Fruit fly (Drosophila melanogaster) S2 (cell line): ENCODE results near the gene Cyp18a1.

Experiments used
- CG8478 ChIP-seq: fragments of >200 bp; optimal IDR thresholded peaks from 2 replicates; lab custom pipeline; 2018
- CTCF ChIP-seq, 2 experiments: fragments of >200 bp; optimal IDR thresholded peaks; 2 replicates each; lab custom pipeline; 2018

The Cyp18a1 gene

dm6 chrX:18681410-18681809, 11.4 kb downstream of the Cyp18a1 start:
- TF ChIP-seq CG8478 (no peak), CTCF (optimal IDR thresholded peaks at IDR 0.05; lab: Kevin White, UChicago) (no peak)

DNA sequence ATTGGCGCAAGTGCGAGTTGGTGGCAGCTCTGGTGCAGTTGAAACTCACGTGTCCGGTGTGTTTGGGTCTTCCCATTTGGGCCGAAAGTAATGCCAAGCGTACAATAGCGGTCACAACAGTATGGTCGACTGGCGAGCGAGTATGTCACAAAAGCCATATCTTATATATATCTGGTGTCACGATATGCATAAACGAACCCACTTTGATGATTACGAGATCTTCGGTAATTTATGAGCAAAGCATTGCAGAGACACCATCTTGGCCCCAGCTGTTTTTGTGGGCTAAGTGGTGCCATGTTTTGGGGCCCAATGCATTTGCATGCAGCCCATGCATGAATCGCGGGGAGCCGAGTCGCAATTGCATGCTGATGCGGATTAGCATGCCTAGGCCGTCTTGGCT, 14.0 kb downstream of the Cyp18a1 start:
- TF ChIP-seq CTCF (optimal IDR thresholded peaks at IDR 0.05; lab: Kevin White, UChicago) (no peak), CG8478 (no peak)

DNA sequence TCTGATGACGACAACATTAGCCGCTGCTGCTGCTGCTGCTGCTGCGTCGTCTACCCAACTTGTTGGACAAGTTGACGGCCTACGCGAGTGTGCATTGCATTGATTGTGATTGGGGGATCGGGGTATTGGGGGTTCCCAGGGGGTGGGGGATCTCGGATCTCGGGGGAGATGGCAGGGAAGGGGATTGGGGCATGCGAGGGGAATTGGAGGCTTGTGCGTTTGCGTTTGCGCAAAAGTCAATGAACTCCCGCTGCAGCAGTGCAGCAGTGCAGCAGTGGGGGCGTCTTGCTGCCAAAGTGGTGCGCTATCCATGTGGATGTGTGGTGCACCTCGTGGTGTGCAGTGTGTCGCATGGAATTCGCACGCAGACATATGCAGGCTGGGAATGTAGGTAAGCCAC, 16.1 kb downstream of the Cyp18a1 start:
- TF ChIP-seq CTCF (optimal IDR thresholded peaks at IDR 0.05; lab: Kevin White, UChicago) (no peak), CG8478 (no peak)

DNA sequence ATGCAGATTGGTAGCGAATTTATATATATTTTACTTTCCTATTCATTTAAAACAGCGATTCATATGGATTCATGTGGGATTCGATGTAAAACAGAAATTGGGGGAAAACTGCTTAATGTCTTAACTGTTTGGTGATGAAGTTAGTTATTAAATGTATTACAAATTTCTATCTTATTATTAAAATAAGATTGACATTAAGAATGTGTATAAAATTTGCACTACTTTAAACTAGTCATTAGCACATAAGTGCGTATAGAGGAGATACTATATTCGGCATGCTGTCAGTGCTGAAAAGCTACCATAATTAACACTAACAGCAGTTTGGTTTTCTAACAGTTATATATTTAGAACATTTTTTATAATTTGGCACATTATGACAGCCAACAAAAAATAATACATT, 17.1 kb downstream of the Cyp18a1 start:
- TF ChIP-seq CTCF (optimal IDR thresholded peaks at IDR 0.05; lab: Kevin White, UChicago) (no peak), CG8478 (no peak)

DNA sequence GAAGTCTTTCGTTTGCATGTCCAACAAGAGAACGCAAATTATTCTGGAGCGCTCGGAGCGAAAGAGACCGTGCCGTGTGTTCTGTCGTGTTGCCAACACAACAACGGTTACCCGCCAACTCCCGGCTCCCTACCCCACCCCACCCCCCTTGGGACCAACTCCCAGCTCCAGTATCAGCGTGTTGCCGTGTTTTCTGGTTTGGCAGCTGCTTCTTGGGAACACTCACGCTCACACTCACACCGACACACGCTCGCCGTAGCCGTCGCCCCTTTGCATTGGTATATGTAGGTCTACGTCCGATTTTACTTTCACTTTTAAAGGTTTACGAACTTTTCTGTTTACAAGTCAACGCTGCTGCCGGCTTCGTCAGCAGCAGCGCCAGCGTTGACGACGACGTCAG, 17.6 kb downstream of the Cyp18a1 start:
- TF ChIP-seq CTCF (optimal IDR thresholded peaks at IDR 0.05; lab: Kevin White, UChicago): no peak
- no peak for TF ChIP-seq CG8478

DNA sequence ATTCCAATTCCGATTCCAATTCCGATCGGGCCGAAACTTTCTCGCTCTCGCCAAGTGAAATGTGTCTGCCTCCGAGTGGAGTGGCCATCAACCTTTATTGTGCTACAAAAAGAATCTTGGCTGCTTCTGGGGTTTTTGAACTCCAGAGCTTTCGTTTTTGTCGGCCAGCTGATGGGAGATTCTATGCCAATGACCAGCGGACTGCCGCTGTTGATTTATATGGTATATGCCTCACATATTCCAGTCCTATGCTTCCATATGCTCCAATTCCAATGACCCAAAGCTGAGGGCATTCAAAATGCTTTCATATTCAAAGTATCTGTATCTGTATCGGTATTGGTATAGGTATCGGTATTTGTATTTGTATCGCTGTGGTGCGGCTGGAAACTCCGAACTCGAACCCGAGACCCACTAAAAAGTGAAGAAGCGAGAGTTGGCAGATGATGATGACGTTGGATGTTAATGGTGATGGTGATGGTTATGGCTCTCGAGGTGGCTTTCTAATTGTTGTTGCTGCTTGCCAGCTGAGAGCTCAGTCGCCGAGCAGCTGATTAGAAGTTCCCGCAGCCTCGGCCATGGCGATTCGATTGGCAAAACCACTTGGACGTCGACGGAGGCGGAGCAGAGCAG, 19.8 kb downstream of the Cyp18a1 start:
- TF ChIP-seq CG8478 (no peak), CTCF (optimal IDR thresholded peaks at IDR 0.05; lab: Kevin White, UChicago) (no peak)

dm6 chrX:18671545-18672174, 21.2 kb downstream of the Cyp18a1 start:
- TF ChIP-seq CG8478 (no peak), CTCF (optimal IDR thresholded peaks at IDR 0.05; lab: Kevin White, UChicago) (no peak)

DNA sequence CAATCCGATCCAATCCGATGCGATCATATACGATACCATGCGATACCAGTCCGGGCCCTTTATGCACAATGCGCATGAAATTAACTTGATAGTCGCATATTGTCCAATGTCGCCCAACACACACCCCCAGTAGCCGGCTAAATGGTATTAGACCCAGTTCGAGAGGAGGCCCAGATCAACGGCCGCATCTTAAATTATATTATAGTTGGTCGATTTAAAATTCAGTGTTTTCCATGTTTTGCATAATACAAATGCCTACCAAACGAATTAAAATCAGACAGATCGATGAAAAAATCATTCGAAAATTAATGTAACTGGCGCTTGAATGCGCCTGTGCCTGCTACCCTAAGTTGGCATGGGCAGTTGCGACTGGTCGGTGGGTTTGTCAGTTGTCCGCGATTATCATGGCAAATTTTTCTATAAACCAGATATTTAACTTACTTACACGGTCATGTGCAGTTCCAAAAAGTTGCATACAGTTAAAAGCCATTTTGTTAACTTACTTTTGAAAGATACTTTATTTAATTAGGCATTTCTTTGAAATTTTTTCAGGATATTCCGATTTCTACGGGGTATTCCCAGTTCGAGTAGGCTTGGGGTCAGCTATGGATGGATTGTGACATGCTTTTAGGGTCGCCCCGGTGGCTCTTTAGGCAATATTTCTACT, 22.9 kb downstream of the Cyp18a1 start:
- TF ChIP-seq CTCF (optimal IDR thresholded peaks at IDR 0.05; lab: Kevin White, UChicago) (no peak), CG8478 (no peak)

DNA sequence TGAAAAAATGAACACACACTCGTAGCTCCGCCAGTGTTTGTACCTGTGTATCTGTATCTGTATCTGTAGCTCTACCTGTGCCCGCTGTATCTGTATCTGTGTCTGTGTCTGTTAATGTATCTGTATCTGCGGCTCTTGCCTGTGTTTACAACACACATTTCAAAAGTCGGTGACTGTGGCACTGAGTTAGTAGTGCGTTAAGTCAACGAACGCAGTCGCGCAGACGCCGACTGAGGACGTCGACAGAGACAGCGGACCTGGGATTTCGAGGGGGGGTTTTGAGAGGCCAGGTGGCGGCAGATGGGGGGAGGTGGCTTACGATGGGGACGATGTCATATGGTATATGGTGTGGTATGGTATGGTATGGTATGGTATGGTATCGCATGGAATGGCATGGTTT, 24.5 kb downstream of the Cyp18a1 start:
- TF ChIP-seq CTCF (optimal IDR thresholded peaks at IDR 0.05; lab: Kevin White, UChicago) (no peak), CG8478 (no peak)

- TF ChIP-seq CTCF (optimal IDR thresholded peaks at IDR 0.05; lab: Kevin White, UChicago): no peak
- TF ChIP-seq CG8478: no peak
Measured at dm6 chrX:18665715-18666267, 27.1 kb downstream of the Cyp18a1 start.

DNA sequence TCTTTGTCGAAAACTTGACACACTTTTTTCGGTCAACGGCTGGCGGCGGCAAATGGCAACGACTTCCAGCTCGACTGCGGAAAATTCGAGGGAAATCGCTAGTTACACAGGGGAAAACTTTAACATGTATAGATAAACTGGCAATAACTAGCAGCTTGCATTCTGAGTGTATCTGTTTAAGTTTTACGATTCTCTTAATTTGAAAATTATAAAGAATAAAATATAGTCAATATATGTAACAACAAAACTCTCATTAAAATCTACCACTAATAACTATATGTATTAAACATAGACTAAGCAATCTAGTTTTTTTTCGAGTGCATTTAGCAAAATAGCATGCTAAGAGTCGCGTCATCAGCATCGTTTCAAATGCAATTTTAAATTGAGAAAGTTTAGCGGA, 29.5 kb downstream of the Cyp18a1 start:
- TF ChIP-seq CTCF (optimal IDR thresholded peaks at IDR 0.05; lab: Kevin White, UChicago) (no peak), CG8478 (no peak)

DNA sequence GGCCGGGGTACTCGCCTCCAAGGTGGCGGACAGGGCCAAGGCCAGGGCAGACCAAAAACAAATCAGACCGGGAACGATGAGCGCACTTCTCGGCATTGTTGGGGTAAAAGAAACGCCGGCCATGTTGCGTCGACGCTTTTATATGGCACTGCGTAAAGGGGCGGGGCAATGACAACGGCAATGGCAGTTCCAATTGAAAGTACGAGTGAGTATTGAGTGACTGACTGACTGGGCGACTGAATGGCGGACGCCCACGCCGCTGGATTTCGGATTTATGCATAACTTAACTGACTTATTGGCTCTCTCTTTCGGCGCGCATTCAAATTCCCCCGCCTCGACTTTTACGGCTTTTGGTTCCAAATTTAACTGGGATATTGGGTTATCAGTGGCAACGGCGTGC, 30.8 kb downstream of the Cyp18a1 start, which contains the start of gene CG6696:
Gene CG6696, minus strand, starts transcription at position 101 of the 400 bp plus-strand sequence.
- no peak for TF ChIP-seq CG8478
- no peak for TF ChIP-seq CTCF (optimal IDR thresholded peaks at IDR 0.05; lab: Kevin White, UChicago)

dm6 chrX:18657502-18657947, 35.3 kb downstream of the Cyp18a1 start, which contains the start of gene fu:
TSS of gene fu (plus strand) at chrX:18657755.
- TF ChIP-seq CG8478 (no peak), CTCF (optimal IDR thresholded peaks at IDR 0.05; lab: Kevin White, UChicago) (no peak)

dm6 chrX:18657012-18657411, 35.8 kb downstream of the Cyp18a1 start, which contains the start of gene CG6659:
TSS of gene CG6659 (minus strand) at chrX:18657286.
- TF ChIP-seq CG8478 (no peak), CTCF (optimal IDR thresholded peaks at IDR 0.05; lab: Kevin White, UChicago) (no peak)

- TF ChIP-seq CG8478 (no peak), CTCF (optimal IDR thresholded peaks at IDR 0.05; lab: Kevin White, UChicago) (peak in 1 of 2 experiments; percentile 4)
Measured at dm6 chrX:18652879-18653278, 40.0 kb downstream of the Cyp18a1 start, which contains the start of gene Ing3. TSS of gene Ing3 (minus strand) at chrX:18653091.

DNA sequence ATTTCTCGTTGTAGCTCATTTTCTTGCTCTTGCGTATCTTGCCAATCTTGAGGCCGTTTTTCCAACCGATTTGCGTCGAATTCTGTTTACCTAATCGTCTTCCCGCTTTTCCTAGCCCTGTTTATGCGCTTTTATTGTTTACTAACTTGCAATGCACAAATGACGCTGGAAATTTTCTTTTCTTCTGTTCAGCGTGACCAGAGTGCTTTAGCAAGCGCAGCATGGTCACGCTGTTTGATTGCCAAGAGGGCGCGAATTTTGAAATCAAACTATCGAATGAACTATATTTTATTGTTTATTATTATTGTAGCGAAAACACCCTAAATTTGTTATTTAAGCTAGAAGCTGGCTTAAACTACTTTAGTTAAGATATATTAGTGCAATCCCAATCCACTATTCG, 42.6 kb downstream of the Cyp18a1 start, which contains the start of gene Hou:
Gene Hou, minus strand, starts transcription at position 193 of the 400 bp plus-strand sequence.
- no peak for TF ChIP-seq CTCF (optimal IDR thresholded peaks at IDR 0.05; lab: Kevin White, UChicago)
- no peak for TF ChIP-seq CG8478
